Worm (Caenorhabditis elegans) whole organism, early embryonic: ENCODE results near the gene srx-18.

Experiments used
- B0310.2 ChIP-seq: sonication (generic microtip); optimal IDR thresholded peaks from 2 replicates; lab custom pipeline; 2016; ENCODE audit warnings: mild to moderate bottlenecking, missing genetic modification characterization, missing compliant biosample characterization
- F13C5.2 ChIP-seq: sonication (generic microtip); optimal IDR thresholded peaks from 2 replicates; lab custom pipeline; 2017; ENCODE audit warnings: mild to moderate bottlenecking, missing genetic modification characterization, inconsistent platforms, missing compliant biosample characterization
- aly-1 ChIP-seq: sonication (generic microtip); optimal IDR thresholded peaks from 2 replicates; lab custom pipeline; 2016; ENCODE audit warnings: missing genetic modification characterization, missing compliant biosample characterization
- ama-1 ChIP-seq: fragments of 150-350 bp; optimal IDR thresholded peaks from 2 replicates; lab custom pipeline; 2014
- ceh-13 ChIP-seq: fragments of 200-800 bp; sonication (Bioruptor generic); optimal IDR thresholded peaks from 2 replicates; lab custom pipeline; 2018; ENCODE audit warnings: mild to moderate bottlenecking, missing genetic modification characterization, missing compliant biosample characterization
- ceh-36 ChIP-seq: sonication (generic microtip); optimal IDR thresholded peaks from 2 replicates; lab custom pipeline; 2016; ENCODE audit warnings: missing genetic modification characterization, inconsistent platforms, missing compliant biosample characterization
- ets-7 ChIP-seq: sonication (generic microtip); optimal IDR thresholded peaks from 2 replicates; lab custom pipeline; 2016; ENCODE audit warnings: missing genotype, missing genetic modification characterization, missing compliant biosample characterization
- flt-1 ChIP-seq: fragments of 200-800 bp; sonication (Bioruptor generic); IDR thresholded peaks from 2 replicates; pipeline ENCODE4 v1.3.6; 2022; ENCODE audit warnings: missing genetic modification characterization, missing compliant biosample characterization
- hmbx-1 ChIP-seq: sonication (generic microtip); optimal IDR thresholded peaks from 2 replicates; lab custom pipeline; 2016; ENCODE audit warnings: mild to moderate bottlenecking, missing genetic modification characterization, missing compliant biosample characterization
- hmg-4 ChIP-seq: fragments of 200-800 bp; sonication (Bioruptor generic); optimal IDR thresholded peaks from 2 replicates; lab custom pipeline; 2018; ENCODE audit warnings: mild to moderate bottlenecking, missing genetic modification characterization, missing compliant biosample characterization
- hnd-1 ChIP-seq: sonication (generic microtip); optimal IDR thresholded peaks from 2 replicates; lab custom pipeline; 2016; ENCODE audit warnings: missing genetic modification characterization, missing compliant biosample characterization
- pes-1 ChIP-seq: fragments of 200-800 bp; sonication (Bioruptor generic); IDR thresholded peaks from 2 replicates; pipeline ENCODE4 v1.3.6; 2022; ENCODE audit warnings: missing genetic modification reagents, missing genetic modification characterization, missing compliant biosample characterization
- scrt-1 ChIP-seq: fragments of 200-800 bp; sonication (Bioruptor generic); IDR thresholded peaks from 2 replicates; pipeline ENCODE4 v1.3.6; 2022; ENCODE audit warnings: missing genetic modification characterization, missing compliant biosample characterization
- sea-1 ChIP-seq: fragments of 200-800 bp; sonication (Bioruptor generic); conservative IDR thresholded peaks from 2 replicates; pipeline ENCODE4 v1.3.6; 2022; ENCODE audit warnings: missing genetic modification characterization, missing compliant biosample characterization
- tbx-11 ChIP-seq: fragments of 200-800 bp; sonication (Bioruptor generic); IDR thresholded peaks from 2 replicates; pipeline ENCODE4 v1.3.6; 2022; ENCODE audit warnings: missing genetic modification characterization, missing compliant biosample characterization
- tbx-37 ChIP-seq: fragments of 200-800 bp; sonication (Bioruptor generic); conservative IDR thresholded peaks from 2 replicates; pipeline ENCODE4 v1.3.6; 2022; ENCODE audit warnings: missing genetic modification reagents, missing genetic modification characterization, missing compliant biosample characterization
- tra-4 ChIP-seq: sonication (generic microtip); optimal IDR thresholded peaks from 2 replicates; lab custom pipeline; 2017; ENCODE audit warnings: missing genetic modification characterization, missing compliant biosample characterization

Gene srx-18

DNA sequence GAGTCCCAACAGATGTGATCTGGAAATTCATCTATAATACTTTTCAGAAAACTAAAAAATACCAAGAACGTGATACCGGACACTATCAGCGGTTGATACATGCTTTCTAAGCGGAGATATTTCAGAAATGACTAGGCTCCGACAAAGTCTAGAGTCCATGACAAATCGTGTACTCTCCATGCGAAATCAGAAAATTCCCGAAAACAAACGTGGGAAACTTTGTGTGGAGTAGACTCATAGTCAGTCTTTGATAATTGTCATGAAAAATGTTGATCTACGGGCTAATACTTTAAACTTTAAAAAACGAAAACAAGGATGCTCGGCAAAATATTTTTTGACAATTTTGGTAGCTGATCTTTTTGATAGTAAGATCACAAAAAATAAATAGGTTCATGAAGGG lies at the start of gene srx-18:
Gene srx-18 (minus strand): TSS at position 101 of the 400 bp plus-strand sequence.
- TF ChIP-seq flt-1 (GFP tag; lab: Robert Waterston, UW) (no peak), sea-1 (no peak), hmg-4 (GFP tag; lab: Kevin White, UChicago) (no peak), ceh-36 (no peak), aly-1 (tag; lab: Kevin White, UChicago) (no peak), F13C5.2 (no peak), B0310.2 (tag; lab: Kevin White, UChicago) (no peak), ceh-13 (GFP tag; lab: Kevin White, UChicago) (no peak), tbx-11 (GFP tag; lab: Robert Waterston, UW) (no peak), tra-4 (tag; lab: Kevin White, UChicago) (no peak), ama-1 (lab: Kevin White, UChicago) (no peak), ets-7 (tag; lab: Kevin White, UChicago) (no peak), hnd-1 (tag; lab: Kevin White, UChicago) (no peak), hmbx-1 (tag; lab: Kevin White, UChicago) (no peak), pes-1 (no peak), scrt-1 (GFP tag; lab: Robert Waterston, UW) (no peak), tbx-37 (no peak)

DNA sequence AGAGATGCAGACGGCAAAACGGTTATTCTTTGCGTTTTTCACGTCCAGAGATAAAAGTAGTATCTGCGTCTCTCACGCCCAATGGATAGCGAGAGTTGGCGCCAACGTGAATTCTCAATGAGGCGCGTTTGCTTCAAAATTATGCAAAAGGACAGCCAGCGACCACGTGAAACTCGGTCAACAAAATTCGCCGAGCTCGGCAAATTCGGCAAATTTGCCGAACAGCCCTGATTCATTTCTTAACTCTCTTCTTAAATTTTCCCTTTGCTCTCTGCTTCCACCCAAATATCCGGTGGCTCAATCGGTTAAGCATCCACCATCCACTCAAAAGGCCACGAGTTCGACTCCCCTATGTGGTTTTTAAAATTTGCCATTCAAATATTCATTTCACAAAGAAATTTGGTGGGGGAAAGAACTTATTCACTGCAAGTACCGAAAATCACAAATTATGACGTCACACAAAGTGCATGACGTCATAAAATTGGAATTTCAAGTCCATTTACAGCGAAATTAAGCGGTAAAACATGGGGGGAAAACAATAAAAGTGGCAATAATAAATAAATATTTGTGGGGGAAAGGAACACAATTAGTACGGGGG lies 46.8 kb upstream of the srx-18 start:
- TF ChIP-seq tbx-11 (GFP tag; lab: Robert Waterston, UW) (no peak), hmg-4 (GFP tag; lab: Kevin White, UChicago) (no peak), scrt-1 (GFP tag; lab: Robert Waterston, UW) (no peak), tra-4 (tag; lab: Kevin White, UChicago) (no peak), tbx-37 (no peak), B0310.2 (tag; lab: Kevin White, UChicago) (no peak), hnd-1 (tag; lab: Kevin White, UChicago) (no peak), flt-1 (GFP tag; lab: Robert Waterston, UW) (no peak), ama-1 (lab: Kevin White, UChicago) (no peak), F13C5.2 (no peak), hmbx-1 (tag; lab: Kevin White, UChicago) (no peak), ceh-13 (GFP tag; lab: Kevin White, UChicago) (no peak)

DNA sequence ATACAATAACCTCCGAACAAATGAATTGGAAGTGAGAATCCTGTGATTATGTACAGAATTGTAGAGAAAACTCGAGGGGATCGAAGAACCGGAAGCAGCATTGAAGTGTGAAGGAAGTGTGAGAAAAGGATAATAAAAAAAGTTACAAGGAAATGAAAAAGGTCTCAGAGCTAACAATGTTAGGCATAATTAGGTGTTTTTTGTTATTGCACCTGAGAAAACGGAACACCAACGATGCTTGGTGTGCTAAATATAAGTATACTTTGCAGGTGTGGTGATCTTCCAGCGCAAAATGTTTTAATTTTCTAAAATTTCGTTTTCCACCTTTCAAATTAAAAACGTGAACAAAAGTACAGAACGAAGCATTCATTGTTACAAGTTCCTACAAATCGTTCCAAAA lies 45.4 kb upstream of the srx-18 start, which contains the start of gene srh-286:
Gene srh-286 (minus strand): TSS at position 101 of the 400 bp plus-strand sequence.
- TF ChIP-seq pes-1, result no peak
- no peak for TF ChIP-seq aly-1 (tag; lab: Kevin White, UChicago)
- no peak for TF ChIP-seq flt-1 (GFP tag; lab: Robert Waterston, UW)
- no peak for TF ChIP-seq ceh-13 (GFP tag; lab: Kevin White, UChicago)
- no peak for TF ChIP-seq tbx-37
- no peak for TF ChIP-seq hnd-1 (tag; lab: Kevin White, UChicago)
- no peak for TF ChIP-seq ets-7 (tag; lab: Kevin White, UChicago)
- TF ChIP-seq ceh-36, result no peak
- no peak for TF ChIP-seq B0310.2 (tag; lab: Kevin White, UChicago)
- TF ChIP-seq F13C5.2, result no peak

DNA sequence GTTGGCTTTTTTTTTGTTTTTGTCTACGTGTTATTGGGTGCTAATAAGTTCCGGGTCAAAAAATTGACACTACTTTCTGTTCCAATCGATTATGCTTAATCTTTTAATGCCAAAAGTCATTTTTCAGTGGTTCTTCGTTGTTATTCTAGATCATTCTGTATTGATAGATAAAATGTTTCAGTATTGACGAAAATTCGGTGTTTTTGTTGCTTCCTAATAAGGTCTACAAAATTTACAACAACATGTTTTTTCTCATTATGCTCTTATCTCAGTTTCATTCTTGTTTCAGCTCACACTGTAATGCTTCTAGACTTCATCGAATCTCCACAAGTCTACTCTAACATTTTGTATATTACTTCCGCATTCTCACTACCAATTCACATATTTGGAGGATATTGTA lies 32.7 kb upstream of the srx-18 start, which contains the start of gene srh-303:
Gene srh-303 (plus strand): TSS at position 301 of the 400 bp plus-strand sequence.
- TF ChIP-seq sea-1 (no peak), scrt-1 (GFP tag; lab: Robert Waterston, UW) (no peak), tbx-11 (GFP tag; lab: Robert Waterston, UW) (no peak), pes-1 (no peak), tbx-37 (no peak), B0310.2 (tag; lab: Kevin White, UChicago) (no peak), ceh-13 (GFP tag; lab: Kevin White, UChicago) (no peak), flt-1 (GFP tag; lab: Robert Waterston, UW) (no peak), hmg-4 (GFP tag; lab: Kevin White, UChicago) (no peak), hnd-1 (tag; lab: Kevin White, UChicago) (no peak), hmbx-1 (tag; lab: Kevin White, UChicago) (no peak), tra-4 (tag; lab: Kevin White, UChicago) (no peak), ama-1 (lab: Kevin White, UChicago) (no peak), F13C5.2 (no peak), ets-7 (tag; lab: Kevin White, UChicago) (no peak), aly-1 (tag; lab: Kevin White, UChicago) (no peak), ceh-36 (no peak)

DNA sequence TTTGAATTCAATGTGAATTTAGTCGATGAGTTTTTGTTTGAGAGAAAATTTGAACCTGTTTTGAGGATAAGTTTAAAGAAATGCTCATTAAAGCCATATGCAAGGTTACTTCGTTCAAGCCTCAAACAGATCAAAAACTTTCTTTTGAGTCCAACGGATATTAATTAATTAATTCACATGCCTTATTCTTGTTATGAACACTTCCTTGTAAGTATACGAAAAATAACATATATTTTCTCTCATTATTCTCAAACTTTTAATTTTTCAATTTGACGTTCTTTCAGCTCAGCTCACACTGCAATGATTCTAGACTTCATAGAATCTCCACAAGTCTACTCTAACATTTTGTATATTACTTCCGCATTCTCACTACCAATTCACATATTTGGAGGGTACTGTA lies 29.6 kb upstream of the srx-18 start, which contains the start of gene srh-304:
Gene srh-304 (plus strand): TSS at position 301 of the 400 bp plus-strand sequence.
- TF ChIP-seq hmg-4 (GFP tag; lab: Kevin White, UChicago) (no peak), ama-1 (lab: Kevin White, UChicago) (no peak), ceh-13 (GFP tag; lab: Kevin White, UChicago) (no peak), hmbx-1 (tag; lab: Kevin White, UChicago) (no peak), tra-4 (tag; lab: Kevin White, UChicago) (no peak), aly-1 (tag; lab: Kevin White, UChicago) (no peak), sea-1 (no peak), ets-7 (tag; lab: Kevin White, UChicago) (no peak), F13C5.2 (no peak), flt-1 (GFP tag; lab: Robert Waterston, UW) (no peak), scrt-1 (GFP tag; lab: Robert Waterston, UW) (no peak)

DNA sequence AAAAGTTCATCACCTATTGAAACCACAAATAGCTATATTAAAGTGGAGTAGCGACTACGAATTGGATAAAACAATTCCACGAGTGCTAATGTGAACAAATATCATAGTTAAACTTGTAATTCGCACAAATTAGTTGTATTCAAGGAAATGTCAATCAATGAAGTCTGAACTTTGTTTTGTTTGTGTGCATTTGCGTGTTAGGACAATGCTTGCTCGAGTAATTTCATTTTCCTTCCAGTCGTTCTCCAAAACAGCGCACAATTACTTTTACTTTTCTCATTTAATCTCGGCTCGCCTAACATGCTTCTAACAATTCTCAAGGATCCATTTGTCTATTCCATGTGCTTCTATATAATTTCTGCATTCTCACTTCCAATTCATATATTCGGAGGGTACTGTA lies 25.9 kb upstream of the srx-18 start, which contains the start of gene srh-301:
Gene srh-301 (plus strand): TSS at position 301 of the 400 bp plus-strand sequence.
- TF ChIP-seq tra-4 (tag; lab: Kevin White, UChicago) (no peak), ama-1 (lab: Kevin White, UChicago) (no peak), aly-1 (tag; lab: Kevin White, UChicago) (no peak), tbx-11 (GFP tag; lab: Robert Waterston, UW) (no peak), tbx-37 (no peak), pes-1 (no peak), hnd-1 (tag; lab: Kevin White, UChicago) (no peak), hmg-4 (GFP tag; lab: Kevin White, UChicago) (no peak), sea-1 (no peak), flt-1 (GFP tag; lab: Robert Waterston, UW) (no peak), ceh-36 (no peak), scrt-1 (GFP tag; lab: Robert Waterston, UW) (no peak), ceh-13 (GFP tag; lab: Kevin White, UChicago) (no peak), F13C5.2 (no peak), B0310.2 (tag; lab: Kevin White, UChicago) (no peak), hmbx-1 (tag; lab: Kevin White, UChicago) (no peak), ets-7 (tag; lab: Kevin White, UChicago) (no peak)
